Fruit fly (Drosophila melanogaster) whole organism, embryonic: ENCODE measurements around the gene dpy.

Experiments used
- Asciz ChIP-seq: fragments of 200-800 bp; sonication (Bioruptor generic); optimal IDR thresholded peaks from 2 replicates; lab custom pipeline; 2017; ENCODE audit warnings: missing biosample characterization, mild to moderate bottlenecking, missing genetic modification characterization, missing genetic modification reagents
- BEAF-32 ChIP-seq: fragments of 200-800 bp; sonication (Bioruptor generic); optimal IDR thresholded peaks from 3 replicates; lab custom pipeline; 2017; ENCODE audit warnings: missing biosample characterization, missing genetic modification characterization, mild to moderate bottlenecking, moderate library complexity, missing genetic modification reagents
- CG10274 ChIP-seq: fragments of 200-800 bp; sonication (Bioruptor generic); optimal IDR thresholded peaks from 3 replicates; lab custom pipeline; 2017; ENCODE audit warnings: missing biosample characterization, mild to moderate bottlenecking, missing genetic modification characterization
- CG10366 ChIP-seq: fragments of 200-800 bp; sonication (Bioruptor generic); IDR thresholded peaks from 2 replicates; pipeline ENCODE4 v1.3.6; 2022; ENCODE audit warnings: missing biosample characterization, missing genetic modification characterization
- CG11247 ChIP-seq: fragments of 200-800 bp; sonication (Bioruptor generic); IDR thresholded peaks from 2 replicates; pipeline ENCODE4 v1.3.6; 2022; ENCODE audit warnings: missing biosample characterization, missing genetic modification characterization
- CG12104 ChIP-seq: fragments of 200-800 bp; sonication (Bioruptor generic); optimal IDR thresholded peaks from 3 replicates; lab custom pipeline; 2016; ENCODE audit warnings: missing biosample characterization, missing genetic modification characterization
- CG12236 ChIP-seq: fragments of 200-800 bp; sonication (Bioruptor generic); optimal IDR thresholded peaks from 2 replicates; lab custom pipeline; 2016; ENCODE audit warnings: missing biosample characterization, missing genetic modification characterization
- CG1233 ChIP-seq: fragments of 200-800 bp; sonication (Bioruptor generic); optimal IDR thresholded peaks from 4 replicates; lab custom pipeline; 2018; ENCODE audit warnings: missing biosample characterization, mild to moderate bottlenecking, missing genetic modification characterization
- CG12391 ChIP-seq: fragments of 200-800 bp; sonication (Bioruptor generic); optimal IDR thresholded peaks from 3 replicates; lab custom pipeline; 2018; ENCODE audit warnings: missing biosample characterization, mild to moderate bottlenecking, missing genetic modification characterization, moderate library complexity
- CG13123 ChIP-seq: fragments of 200-800 bp; sonication (Bioruptor generic); optimal IDR thresholded peaks from 2 replicates; lab custom pipeline; 2016; ENCODE audit warnings: missing biosample characterization, missing genetic modification characterization
- CG13775 ChIP-seq: fragments of 200-800 bp; sonication (Bioruptor generic); optimal IDR thresholded peaks from 3 replicates; lab custom pipeline; 2017; ENCODE audit warnings: missing biosample characterization, mild to moderate bottlenecking, missing genetic modification characterization
- CG14710 ChIP-seq: fragments of 200-800 bp; sonication (Bioruptor generic); optimal IDR thresholded peaks from 3 replicates; lab custom pipeline; 2019; ENCODE audit warnings: missing biosample characterization, mild to moderate bottlenecking, missing genetic modification characterization, moderate library complexity
- CG2116 ChIP-seq: fragments of 200-800 bp; sonication (Bioruptor generic); optimal IDR thresholded peaks from 3 replicates; lab custom pipeline; 2018; ENCODE audit warnings: missing biosample characterization, mild to moderate bottlenecking, missing genetic modification characterization
- CG2875 ChIP-seq: fragments of 200-800 bp; sonication (Bioruptor generic); optimal IDR thresholded peaks from 2 replicates; lab custom pipeline; 2017; ENCODE audit warnings: missing biosample characterization, mild to moderate bottlenecking, missing genetic modification characterization, missing genetic modification reagents
- CG30403 ChIP-seq: fragments of 200-800 bp; sonication (Bioruptor generic); optimal IDR thresholded peaks from 3 replicates; lab custom pipeline; 2016; ENCODE audit warnings: missing biosample characterization, missing genetic modification characterization
- CG4282 ChIP-seq: fragments of 200-800 bp; sonication (Bioruptor generic); optimal IDR thresholded peaks from 2 replicates; lab custom pipeline; 2016; ENCODE audit warnings: missing biosample characterization, missing genetic modification characterization
- CG4854 ChIP-seq: fragments of 200-800 bp; sonication (Bioruptor generic); optimal IDR thresholded peaks from 2 replicates; lab custom pipeline; 2016; ENCODE audit warnings: missing biosample characterization, missing genetic modification characterization, inconsistent platforms
- CG6254 ChIP-seq: fragments of 200-800 bp; sonication (Bioruptor generic); optimal IDR thresholded peaks from 3 replicates; lab custom pipeline; 2017; ENCODE audit warnings: mild to moderate bottlenecking, missing biosample characterization, missing genetic modification reagents, missing genetic modification characterization
- CG8765 ChIP-seq: fragments of 200-800 bp; sonication (Bioruptor generic); IDR thresholded peaks from 2 replicates; pipeline ENCODE4 v1.3.6; 2022; ENCODE audit warnings: missing biosample characterization, missing genetic modification characterization
- Camta ChIP-seq: fragments of 200-800 bp; sonication (Bioruptor generic); optimal IDR thresholded peaks from 2 replicates; lab custom pipeline; 2016; ENCODE audit warnings: missing biosample characterization, missing genetic modification characterization
- D19B ChIP-seq: fragments of 200-800 bp; sonication (Bioruptor generic); optimal IDR thresholded peaks from 2 replicates; lab custom pipeline; 2017; ENCODE audit warnings: missing biosample characterization, mild to moderate bottlenecking, missing genetic modification characterization
- Dip3 ChIP-seq: fragments of 200-800 bp; sonication (Bioruptor generic); optimal IDR thresholded peaks from 3 replicates; lab custom pipeline; 2016; ENCODE audit warnings: missing biosample characterization, missing genetic modification characterization
- HmgZ ChIP-seq: fragments of 200-800 bp; sonication (Bioruptor generic); optimal IDR thresholded peaks from 2 replicates; lab custom pipeline; 2018; ENCODE audit warnings: missing biosample characterization, mild to moderate bottlenecking, missing genetic modification characterization
- Hr3 ChIP-seq: fragments of 200-800 bp; sonication (Bioruptor generic); optimal IDR thresholded peaks from 3 replicates; lab custom pipeline; 2016; ENCODE audit warnings: missing biosample characterization, missing genetic modification characterization
- Jarid2 ChIP-seq: fragments of 200-800 bp; sonication (Bioruptor generic); optimal IDR thresholded peaks from 3 replicates; lab custom pipeline; 2017; ENCODE audit warnings: mild to moderate bottlenecking, missing biosample characterization, missing genetic modification reagents, missing genetic modification characterization
- Max ChIP-seq: fragments of 200-800 bp; sonication (Bioruptor generic); optimal IDR thresholded peaks from 2 replicates; lab custom pipeline; 2016; ENCODE audit warnings: missing biosample characterization, mild to moderate bottlenecking, missing genetic modification characterization
- Med ChIP-seq: fragments of 200-800 bp; sonication (Bioruptor generic); peaks from one replicate; lab custom pipeline; 2016; ENCODE audit warnings: missing biosample characterization, missing genetic modification characterization, mild to moderate bottlenecking, inconsistent platforms, moderate library complexity
- Ptx1 ChIP-seq: fragments of 200-800 bp; sonication (Bioruptor generic); IDR thresholded peaks from 2 replicates; pipeline ENCODE4 v1.3.6; 2022; ENCODE audit warnings: missing biosample characterization, missing genetic modification characterization
- Stat92E ChIP-seq, 3 experiments: fragments of >200 bp in 2 of 3; fragments of 200-800 bp in 1 of 3; sonication (Bioruptor generic) in 1 of 3; optimal IDR thresholded peaks; 2 replicates each; lab custom pipeline; 2017 to 2019; ENCODE audit warnings: missing biosample characterization in 3 of 3, missing genetic modification characterization in 3 of 3, mild to moderate bottlenecking in 1 of 3, moderate library complexity in 1 of 3
- Usf ChIP-seq: fragments of 200-800 bp; sonication (Bioruptor generic); optimal IDR thresholded peaks from 2 replicates; lab custom pipeline; 2017; ENCODE audit warnings: missing genotype, missing biosample characterization, missing genetic modification characterization
- Xbp1 ChIP-seq: fragments of 200-800 bp; sonication (Bioruptor generic); optimal IDR thresholded peaks from 3 replicates; lab custom pipeline; 2016; ENCODE audit warnings: missing biosample characterization, mild to moderate bottlenecking, missing genetic modification characterization
- Xrp1 ChIP-seq: fragments of 200-800 bp; sonication (Bioruptor generic); IDR thresholded peaks from 2 replicates; pipeline ENCODE4 v1.3.6; 2022; ENCODE audit warnings: missing biosample characterization, missing genetic modification characterization
- ato ChIP-seq: fragments of 200-800 bp; sonication (Bioruptor generic); IDR thresholded peaks from 2 replicates; pipeline ENCODE4 v1.3.6; 2022; ENCODE audit warnings: missing biosample characterization, missing genetic modification characterization; ENCODE audit not compliant: partially characterized antibody
- crp ChIP-seq, 2 experiments: fragments of 200-800 bp; sonication (Bioruptor generic); optimal IDR thresholded peaks; 2 replicates in 1 of 2; 3 replicates in 1 of 2; lab custom pipeline; 2017; ENCODE audit warnings: missing biosample characterization in 2 of 2, missing genetic modification characterization in 2 of 2, mild to moderate bottlenecking in 1 of 2, moderate library complexity in 1 of 2
- dmrt99B ChIP-seq: fragments of 200-800 bp; sonication (Bioruptor generic); optimal IDR thresholded peaks from 2 replicates; lab custom pipeline; 2018; ENCODE audit warnings: missing biosample characterization, mild to moderate bottlenecking, missing genetic modification characterization, moderate library complexity
- en ChIP-seq: fragments of 200-800 bp; sonication (Bioruptor generic); optimal IDR thresholded peaks from 2 replicates; lab custom pipeline; 2016; ENCODE audit warnings: missing biosample characterization, missing genetic modification characterization
- fd3F ChIP-seq: fragments of 200-800 bp; sonication (Bioruptor generic); optimal IDR thresholded peaks from 2 replicates; lab custom pipeline; 2018; ENCODE audit warnings: missing biosample characterization, mild to moderate bottlenecking, missing genetic modification characterization, moderate library complexity
- her ChIP-seq: fragments of 200-800 bp; sonication (Bioruptor generic); optimal IDR thresholded peaks from 2 replicates; lab custom pipeline; 2016; ENCODE audit warnings: missing biosample characterization, missing genetic modification characterization
- hth ChIP-seq: fragments of >200 bp; optimal IDR thresholded peaks from 2 replicates; lab custom pipeline; 2017; ENCODE audit warnings: inconsistent platforms
- jigr1 ChIP-seq: fragments of 200-800 bp; sonication (Bioruptor generic); IDR thresholded peaks from 3 replicates; pipeline ENCODE4 v1.3.6; 2022; ENCODE audit warnings: missing biosample characterization, missing genetic modification characterization
- mirr ChIP-seq: fragments of 200-800 bp; sonication (Bioruptor generic); optimal IDR thresholded peaks from 3 replicates; lab custom pipeline; 2018; ENCODE audit warnings: missing biosample characterization, mild to moderate bottlenecking, missing genetic modification characterization
- nom ChIP-seq: fragments of 200-800 bp; sonication (Bioruptor generic); optimal IDR thresholded peaks from 2 replicates; lab custom pipeline; 2017; ENCODE audit warnings: missing biosample characterization, missing genetic modification characterization, mild to moderate bottlenecking, moderate library complexity, missing genetic modification reagents
- org-1 ChIP-seq: fragments of 200-800 bp; sonication (Bioruptor generic); optimal IDR thresholded peaks from 2 replicates; lab custom pipeline; 2017; ENCODE audit warnings: missing biosample characterization, missing genetic modification characterization
- pho ChIP-seq: fragments of 200-800 bp; sonication (Bioruptor generic); optimal IDR thresholded peaks from 2 replicates; lab custom pipeline; 2016; ENCODE audit warnings: missing biosample characterization, missing genetic modification characterization
- pita ChIP-seq: fragments of 200-800 bp; sonication (Bioruptor generic); optimal IDR thresholded peaks from 2 replicates; lab custom pipeline; 2017; ENCODE audit warnings: missing biosample characterization, mild to moderate bottlenecking, missing genetic modification characterization
- pnt ChIP-seq: fragments of 200-800 bp; sonication (Bioruptor generic); optimal IDR thresholded peaks from 3 replicates; lab custom pipeline; 2016; ENCODE audit warnings: missing biosample characterization, missing genetic modification characterization
- pum ChIP-seq: fragments of 200-800 bp; sonication (Bioruptor generic); optimal IDR thresholded peaks from 2 replicates; lab custom pipeline; 2016; ENCODE audit warnings: missing biosample characterization, missing genetic modification characterization
- slou ChIP-seq: fragments of 200-800 bp; sonication (Bioruptor generic); optimal IDR thresholded peaks from 3 replicates; lab custom pipeline; 2016; ENCODE audit warnings: missing biosample characterization, missing genetic modification characterization
- sna ChIP-seq: fragments of 200-800 bp; sonication (Bioruptor generic); IDR thresholded peaks from 2 replicates; pipeline ENCODE4 v1.3.6; 2022; ENCODE audit warnings: missing biosample characterization, missing genetic modification characterization; ENCODE audit not compliant: partially characterized antibody
- sqz ChIP-seq: fragments of 200-800 bp; sonication (Bioruptor generic); optimal IDR thresholded peaks from 3 replicates; lab custom pipeline; 2018; ENCODE audit warnings: missing biosample characterization, mild to moderate bottlenecking, missing genetic modification characterization
- sug ChIP-seq: fragments of 200-800 bp; optimal IDR thresholded peaks from 2 replicates; lab custom pipeline; 2019; ENCODE audit warnings: missing biosample characterization, mild to moderate bottlenecking, missing genetic modification characterization, moderate library complexity

Gene dpy

DNA sequence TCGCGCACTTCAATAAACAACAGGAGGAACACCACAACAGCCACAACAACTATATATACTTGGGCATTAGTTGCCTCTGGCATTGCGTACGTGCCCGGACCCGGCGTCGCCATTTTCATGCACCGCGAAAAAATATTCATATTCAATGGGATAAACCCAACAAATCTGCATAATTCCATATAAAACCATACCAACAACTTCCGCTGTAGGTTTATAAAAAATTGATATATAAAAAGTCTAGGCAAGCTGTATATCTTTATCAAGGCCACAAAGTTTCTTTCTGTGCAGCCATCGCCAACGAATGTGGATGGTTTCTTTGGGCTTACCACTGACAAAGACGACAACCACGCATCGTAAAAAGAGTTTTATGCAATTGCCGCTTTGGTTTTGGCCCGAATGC is 30.8 kb downstream of the dpy start (continued):
- TF ChIP-seq CG14710 (tag; lab: Kevin White, UChicago): peak; percentile 59
- TF ChIP-seq Ptx1 (GFP tag; lab: Robert Waterston, UW): peak; percentile 82
- TF ChIP-seq CG12391 (tag; lab: Kevin White, UChicago): peak; percentile 74
- TF ChIP-seq fd3F (GFP tag; lab: Kevin White, UChicago): peak; percentile 24
- peak; percentile 66 for TF ChIP-seq pnt
- TF ChIP-seq HmgZ: no peak
- TF ChIP-seq pita (GFP tag; lab: Kevin White, UChicago): no peak
- TF ChIP-seq Stat92E (GFP tag; optimal IDR thresholded peaks at IDR 0.05; lab: Kevin White, UChicago): no peak
- peak; percentile 58 for TF ChIP-seq CG2875 (GFP tag; lab: Kevin White, UChicago)
- no peak for TF ChIP-seq BEAF-32
- TF ChIP-seq pho (GFP tag; lab: Kevin White, UChicago): no peak
- TF ChIP-seq Xrp1 (GFP tag; lab: Robert Waterston, UW): peak; percentile 87
- no peak for TF ChIP-seq mirr (GFP tag; lab: Kevin White, UChicago)
- peak; percentile 22 for TF ChIP-seq slou (GFP tag; lab: Kevin White, UChicago)
- TF ChIP-seq Usf: no peak
- peak; percentile 40 for TF ChIP-seq en (GFP tag; lab: Kevin White, UChicago)
- TF ChIP-seq CG10366: peak; percentile 75
- peak; percentile 45; the same call in 1 of the 3 replicates for TF ChIP-seq jigr1 (GFP tag; lab: Robert Waterston, UW)
- TF ChIP-seq Xbp1 (GFP tag; lab: Kevin White, UChicago): peak; percentile 80
- no peak for TF ChIP-seq CG13123 (GFP tag; lab: Kevin White, UChicago)
- TF ChIP-seq her: no peak
- no peak for TF ChIP-seq CG8765 (GFP tag; lab: Robert Waterston, UW)
- TF ChIP-seq CG12236: peak; percentile 36
- TF ChIP-seq CG10274 (GFP tag; lab: Kevin White, UChicago): peak; percentile 25
- peak; percentile 56 for TF ChIP-seq nom (GFP tag; lab: Kevin White, UChicago)
- no peak for TF ChIP-seq sna (GFP tag; lab: Robert Waterston, UW)
- peak; percentile 93 for TF ChIP-seq Med (GFP tag; lab: Kevin White, UChicago)
- no peak for TF ChIP-seq CG4854 (GFP tag; lab: Kevin White, UChicago)
- TF ChIP-seq Hr3: peak; percentile 66
- TF ChIP-seq Jarid2 (GFP tag; lab: Kevin White, UChicago): peak; percentile 24
- peak; percentile 76 for TF ChIP-seq CG1233
- peak; percentile 52 for TF ChIP-seq CG6254 (GFP tag; lab: Kevin White, UChicago)
- peak; percentile 74 for TF ChIP-seq CG30403
- TF ChIP-seq CG4282 (GFP tag; lab: Kevin White, UChicago): no peak
- TF ChIP-seq CG12104 (GFP tag; lab: Kevin White, UChicago): peak; percentile 33
- TF ChIP-seq crp (GFP tag; optimal IDR thresholded peaks at IDR 0.05; lab: Kevin White, UChicago): no peak
- TF ChIP-seq pum: peak; percentile 66
- TF ChIP-seq Camta (GFP tag; lab: Kevin White, UChicago): peak; percentile 43
- peak; percentile 87 for TF ChIP-seq dmrt99B (tag; lab: Kevin White, UChicago)
- no peak for TF ChIP-seq hth (lab: Kevin White, UChicago)
- 0 out of 2 replicates have a peak, but pooled peaks have one; percentile 53 for TF ChIP-seq CG11247 (GFP tag; lab: Robert Waterston, UW)
- no peak for TF ChIP-seq CG2116
- peak; percentile 19 for TF ChIP-seq CG13775 (GFP tag; lab: Kevin White, UChicago)
- peak; percentile 65 for TF ChIP-seq Asciz (GFP tag; lab: Kevin White, UChicago)
- TF ChIP-seq ato (GFP tag; lab: Robert Waterston, UW): no peak
- peak; percentile 56 for TF ChIP-seq Max
- TF ChIP-seq Dip3 (GFP tag; lab: Kevin White, UChicago): no peak
- no peak for TF ChIP-seq D19B
- TF ChIP-seq sug (tag; lab: Kevin White, UChicago): peak; percentile 0
- peak; percentile 20 for TF ChIP-seq sqz (GFP tag; lab: Kevin White, UChicago)
- TF ChIP-seq org-1 (GFP tag; lab: Kevin White, UChicago): peak; percentile 26
